Worm (Caenorhabditis elegans) whole organism, young adult: ENCODE measurements around the gene str-249.

Source experiments
- C06A6.2 ChIP-seq: fragments of 200-800 bp; sonication (Bioruptor generic); conservative IDR thresholded peaks from 2 replicates; pipeline ENCODE4 v1.3.6; 2022; ENCODE audit warnings: missing genetic modification characterization, missing compliant biosample characterization
- F33H1.4 ChIP-seq: fragments of 200-800 bp; sonication (Bioruptor generic); IDR thresholded peaks from 2 replicates; pipeline ENCODE4 v1.3.6; 2022; ENCODE audit warnings: missing genetic modification reagents, missing genetic modification characterization, missing compliant biosample characterization
- F37B4.10 ChIP-seq: fragments of 200-800 bp; sonication (Bioruptor generic); IDR thresholded peaks from 2 replicates; pipeline ENCODE4 v1.3.6; 2022; ENCODE audit warnings: missing genetic modification characterization, missing compliant biosample characterization
- F52B5.7 ChIP-seq: sonication (generic microtip); optimal IDR thresholded peaks from 2 replicates; lab custom pipeline; 2016; ENCODE audit warnings: mild to moderate bottlenecking, missing genetic modification characterization, missing compliant biosample characterization
- F57A8.1 ChIP-seq: fragments of 200-800 bp; sonication (Bioruptor generic); optimal IDR thresholded peaks from 2 replicates; lab custom pipeline; 2018; ENCODE audit warnings: mild to moderate bottlenecking, missing genetic modification characterization, moderate library complexity, missing compliant biosample characterization
- F57C9.4 ChIP-seq: sonication (generic microtip); optimal IDR thresholded peaks from 2 replicates; lab custom pipeline; 2017; ENCODE audit warnings: mild to moderate bottlenecking, missing genetic modification characterization, missing compliant biosample characterization
- K11D2.4 ChIP-seq: fragments of 200-800 bp; sonication (Bioruptor generic); IDR thresholded peaks from 2 replicates; pipeline ENCODE4 v1.3.6; 2022; ENCODE audit warnings: missing genetic modification reagents, missing genetic modification characterization, missing compliant biosample characterization
- K12H6.12 ChIP-seq: fragments of 200-800 bp; sonication (Bioruptor generic); optimal IDR thresholded peaks from 2 replicates; lab custom pipeline; 2018; ENCODE audit warnings: mild to moderate bottlenecking, missing genetic modification characterization, missing compliant biosample characterization
- T07F8.4 ChIP-seq: sonication (generic microtip); optimal IDR thresholded peaks from 2 replicates; lab custom pipeline; 2016; ENCODE audit warnings: mild to moderate bottlenecking, missing genetic modification characterization, moderate library complexity, missing compliant biosample characterization
- T26A5.8 ChIP-seq: sonication (generic microtip); optimal IDR thresholded peaks from 2 replicates; lab custom pipeline; 2016; ENCODE audit warnings: missing genetic modification characterization, missing compliant biosample characterization
- Y67H2A.10 ChIP-seq: fragments of 200-800 bp; sonication (Bioruptor generic); conservative IDR thresholded peaks from 2 replicates; pipeline ENCODE4 v1.3.6; 2022; ENCODE audit warnings: missing genetic modification reagents, missing genetic modification characterization, missing compliant biosample characterization
- aptf-2 ChIP-seq: fragments of 200-800 bp; sonication (Bioruptor generic); conservative IDR thresholded peaks from 2 replicates; pipeline ENCODE4 v1.3.6; 2022; ENCODE audit warnings: missing genetic modification reagents, missing genetic modification characterization, missing compliant biosample characterization
- attf-3 ChIP-seq: fragments of 200-800 bp; sonication (Bioruptor generic); conservative IDR thresholded peaks from 2 replicates; pipeline ENCODE4 v1.3.6; 2022; ENCODE audit warnings: missing genetic modification reagents, missing genetic modification characterization, missing compliant biosample characterization
- attf-5 ChIP-seq: fragments of 200-800 bp; sonication (Bioruptor generic); optimal IDR thresholded peaks from 2 replicates; lab custom pipeline; 2018; ENCODE audit warnings: mild to moderate bottlenecking, missing genetic modification characterization, missing compliant biosample characterization
- bed-2 ChIP-seq: fragments of 200-800 bp; sonication (Bioruptor generic); IDR thresholded peaks from 2 replicates; pipeline ENCODE4 v1.3.6; 2022; ENCODE audit warnings: missing genetic modification reagents, missing genetic modification characterization, missing compliant biosample characterization
- ccch-3 ChIP-seq: fragments of 200-800 bp; sonication (Bioruptor generic); optimal IDR thresholded peaks from 2 replicates; lab custom pipeline; 2018; ENCODE audit warnings: mild to moderate bottlenecking, missing genetic modification characterization, missing compliant biosample characterization
- cebp-1 ChIP-seq, 2 experiments: fragments of 200-800 bp in 1 of 2; sonication (Bioruptor generic) in 1 of 2; sonication (generic microtip) in 1 of 2; IDR thresholded peaks in 1 of 2; optimal IDR thresholded peaks in 1 of 2; 2 replicates each; pipeline versions ENCODE4 v1.3.6 to Lab custom; 2017 to 2022; ENCODE audit warnings: missing compliant biosample characterization in 2 of 2, missing genetic modification characterization in 2 of 2, mild to moderate bottlenecking in 1 of 2, missing genetic modification reagents in 1 of 2, moderate library complexity in 1 of 2
- ceh-58 ChIP-seq: fragments of 200-800 bp; sonication (Bioruptor generic); IDR thresholded peaks from 2 replicates; pipeline ENCODE4 v1.3.6; 2022; ENCODE audit warnings: missing genetic modification characterization, missing compliant biosample characterization
- ceh-79 ChIP-seq: sonication (generic microtip); optimal IDR thresholded peaks from 2 replicates; lab custom pipeline; 2017; ENCODE audit warnings: mild to moderate bottlenecking, missing genetic modification characterization, missing compliant biosample characterization
- ceh-91 ChIP-seq: fragments of 200-800 bp; sonication (Bioruptor generic); IDR thresholded peaks from 2 replicates; pipeline ENCODE4 v1.3.6; 2022; ENCODE audit warnings: missing genetic modification reagents, missing genetic modification characterization, missing compliant biosample characterization
- die-1 ChIP-seq: sonication (generic microtip); optimal IDR thresholded peaks from 2 replicates; lab custom pipeline; 2016; ENCODE audit warnings: missing genotype, mild to moderate bottlenecking, missing genetic modification characterization, missing compliant biosample characterization
- dox-1 ChIP-seq: fragments of 200-800 bp; sonication (Bioruptor generic); IDR thresholded peaks from 2 replicates; pipeline ENCODE4 v1.3.6; 2022; ENCODE audit warnings: missing genetic modification reagents, missing genetic modification characterization, missing compliant biosample characterization
- dpl-1 ChIP-seq: fragments of 150-350 bp; optimal IDR thresholded peaks from 2 replicates; lab custom pipeline; 2014; ENCODE audit warnings: missing biosample characterization, missing genetic modification reagents, missing genetic modification characterization
- egl-44 ChIP-seq: fragments of 200-800 bp; sonication (Bioruptor generic); IDR thresholded peaks from 2 replicates; pipeline ENCODE4 v1.3.6; 2022; ENCODE audit warnings: missing genetic modification reagents, missing genetic modification characterization, missing compliant biosample characterization
- egrh-3 ChIP-seq: fragments of 200-800 bp; sonication (Bioruptor generic); IDR thresholded peaks from 2 replicates; pipeline ENCODE4 v1.3.6; 2022; ENCODE audit warnings: missing genetic modification reagents, missing genetic modification characterization, missing compliant biosample characterization
- fkh-3 ChIP-seq: sonication (generic microtip); optimal IDR thresholded peaks from 2 replicates; lab custom pipeline; 2016; ENCODE audit warnings: mild to moderate bottlenecking, missing genetic modification characterization, missing compliant biosample characterization
- gei-17 ChIP-seq: fragments of 200-800 bp; sonication (Bioruptor generic); optimal IDR thresholded peaks from 2 replicates; lab custom pipeline; 2018; ENCODE audit warnings: mild to moderate bottlenecking, missing genetic modification characterization, missing compliant biosample characterization
- him-1 ChIP-seq: sonication (generic microtip); optimal IDR thresholded peaks from 2 replicates; lab custom pipeline; 2016; ENCODE audit warnings: missing genotype, missing genetic modification reagents, missing genetic modification characterization, missing compliant biosample characterization
- hmg-1.2 ChIP-seq: fragments of 200-800 bp; sonication (Bioruptor generic); IDR thresholded peaks from 2 replicates; pipeline ENCODE4 v1.3.6; 2022; ENCODE audit warnings: missing genetic modification reagents, missing genetic modification characterization, missing compliant biosample characterization
- hmg-20 ChIP-seq: fragments of 200-800 bp; sonication (Bioruptor generic); IDR thresholded peaks from 2 replicates; pipeline ENCODE4 v1.3.6; 2022; ENCODE audit warnings: missing genetic modification reagents, missing genetic modification characterization, missing compliant biosample characterization
- let-526 ChIP-seq: fragments of 200-800 bp; sonication (Bioruptor generic); IDR thresholded peaks from 2 replicates; pipeline ENCODE4 v1.3.6; 2022; ENCODE audit warnings: missing genetic modification reagents, missing genetic modification characterization, missing compliant biosample characterization
- lin-40 ChIP-seq: sonication (generic microtip); optimal IDR thresholded peaks from 2 replicates; lab custom pipeline; 2016; ENCODE audit warnings: missing genetic modification characterization, mild to moderate bottlenecking, missing compliant biosample characterization, missing genotype, missing genetic modification reagents
- lsl-1 ChIP-seq: fragments of 200-800 bp; sonication (Bioruptor generic); optimal IDR thresholded peaks from 2 replicates; lab custom pipeline; 2018; ENCODE audit warnings: mild to moderate bottlenecking, missing genetic modification characterization, moderate library complexity, missing compliant biosample characterization
- madf-10 ChIP-seq: sonication (generic microtip); optimal IDR thresholded peaks from 2 replicates; lab custom pipeline; 2016; ENCODE audit warnings: mild to moderate bottlenecking, missing genetic modification characterization, missing compliant biosample characterization
- madf-6 ChIP-seq: fragments of 200-800 bp; sonication (Bioruptor generic); IDR thresholded peaks from 2 replicates; pipeline ENCODE4 v1.3.6; 2022; ENCODE audit warnings: missing genetic modification reagents, missing genetic modification characterization, missing compliant biosample characterization
- mcd-1 ChIP-seq: fragments of 200-800 bp; sonication (Bioruptor generic); IDR thresholded peaks from 2 replicates; pipeline ENCODE4 v1.3.6; 2022; ENCODE audit warnings: missing genetic modification reagents, missing genetic modification characterization, missing compliant biosample characterization
- nfya-2 ChIP-seq: fragments of 200-800 bp; sonication (Bioruptor generic); IDR thresholded peaks from 2 replicates; pipeline ENCODE4 v1.3.6; 2022; ENCODE audit warnings: missing genetic modification reagents, missing genetic modification characterization, missing compliant biosample characterization
- nhr-120 ChIP-seq: fragments of 200-800 bp; sonication (Bioruptor generic); IDR thresholded peaks from 2 replicates; pipeline ENCODE4 v1.3.6; 2022; ENCODE audit warnings: missing genetic modification characterization, missing compliant biosample characterization
- nhr-27 ChIP-seq: fragments of 200-800 bp; sonication (Bioruptor generic); optimal IDR thresholded peaks from 2 replicates; lab custom pipeline; 2018; ENCODE audit warnings: mild to moderate bottlenecking, missing genetic modification characterization, moderate library complexity, missing compliant biosample characterization
- nhr-80 ChIP-seq: sonication (generic microtip); optimal IDR thresholded peaks from 2 replicates; lab custom pipeline; 2016; ENCODE audit warnings: missing genetic modification characterization, missing compliant biosample characterization
- rcor-1 ChIP-seq: fragments of 200-800 bp; sonication (Bioruptor generic); IDR thresholded peaks from 2 replicates; pipeline ENCODE4 v1.3.6; 2022; ENCODE audit warnings: missing genetic modification reagents, missing genetic modification characterization, missing compliant biosample characterization
- tbp1 ChIP-seq: fragments of 200-800 bp; sonication (Bioruptor generic); optimal IDR thresholded peaks from 2 replicates; lab custom pipeline; 2018; ENCODE audit warnings: mild to moderate bottlenecking, missing genetic modification characterization, missing compliant biosample characterization
- tbx-9 ChIP-seq: sonication (generic microtip); optimal IDR thresholded peaks from 2 replicates; lab custom pipeline; 2016; ENCODE audit warnings: borderline replicate concordance, missing genetic modification characterization, inconsistent platforms, missing compliant biosample characterization
- tlf-1 ChIP-seq: fragments of 200-800 bp; sonication (Bioruptor generic); optimal IDR thresholded peaks from 2 replicates; lab custom pipeline; 2018; ENCODE audit warnings: mild to moderate bottlenecking, missing genetic modification characterization, missing compliant biosample characterization
- xnd-1 ChIP-seq: sonication (generic microtip); optimal IDR thresholded peaks from 2 replicates; lab custom pipeline; 2016; ENCODE audit warnings: missing genotype, missing genetic modification reagents, missing genetic modification characterization, missing compliant biosample characterization
- zfh-2 ChIP-seq: fragments of 200-800 bp; sonication (Bioruptor generic); conservative IDR thresholded peaks from 2 replicates; pipeline ENCODE4 v1.3.6; 2022; ENCODE audit warnings: missing genetic modification reagents, missing genetic modification characterization, missing compliant biosample characterization

Gene str-249

DNA sequence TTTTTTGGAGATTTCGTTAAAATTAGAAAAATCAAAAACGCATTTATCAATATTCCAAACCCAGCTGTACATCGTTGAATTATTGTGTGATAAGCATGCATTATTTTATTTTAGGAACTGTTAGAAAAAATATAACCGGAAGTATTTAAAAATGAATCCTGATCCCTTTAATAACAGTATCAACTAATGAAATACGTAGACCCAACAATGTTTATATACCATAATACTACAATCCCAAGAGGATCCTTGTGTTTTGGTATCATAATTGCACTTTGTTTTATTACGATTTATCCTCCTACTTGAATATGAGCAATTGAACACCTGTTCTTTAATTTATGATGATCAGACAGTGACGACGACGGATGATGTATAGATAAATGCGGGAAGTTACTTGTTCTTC lies at the start of gene str-249:
Gene str-249, minus strand, starts transcription at position 101 of the 400 bp plus-strand sequence.
- TF ChIP-seq fkh-3 (tag; lab: Kevin White, UChicago) (no peak), tlf-1 (no peak), madf-10 (tag; lab: Kevin White, UChicago) (no peak), cebp-1 (GFP tag; IDR thresholded peaks at IDR 0.05; lab: Robert Waterston, UW) (no peak), cebp-1 (tag; optimal IDR thresholded peaks at IDR 0.05; lab: Kevin White, UChicago) (no peak), ceh-91 (GFP tag; lab: Robert Waterston, UW) (no peak), gei-17 (GFP tag; lab: Kevin White, UChicago) (no peak), hmg-1.2 (GFP tag; lab: Robert Waterston, UW) (no peak), F33H1.4 (no peak), aptf-2 (GFP tag; lab: Robert Waterston, UW) (no peak), bed-2 (no peak), nfya-2 (GFP tag; lab: Robert Waterston, UW) (no peak), F52B5.7 (tag; lab: Kevin White, UChicago) (no peak), T26A5.8 (tag; lab: Kevin White, UChicago) (no peak), let-526 (no peak), egl-44 (GFP tag; lab: Robert Waterston, UW) (no peak)

DNA sequence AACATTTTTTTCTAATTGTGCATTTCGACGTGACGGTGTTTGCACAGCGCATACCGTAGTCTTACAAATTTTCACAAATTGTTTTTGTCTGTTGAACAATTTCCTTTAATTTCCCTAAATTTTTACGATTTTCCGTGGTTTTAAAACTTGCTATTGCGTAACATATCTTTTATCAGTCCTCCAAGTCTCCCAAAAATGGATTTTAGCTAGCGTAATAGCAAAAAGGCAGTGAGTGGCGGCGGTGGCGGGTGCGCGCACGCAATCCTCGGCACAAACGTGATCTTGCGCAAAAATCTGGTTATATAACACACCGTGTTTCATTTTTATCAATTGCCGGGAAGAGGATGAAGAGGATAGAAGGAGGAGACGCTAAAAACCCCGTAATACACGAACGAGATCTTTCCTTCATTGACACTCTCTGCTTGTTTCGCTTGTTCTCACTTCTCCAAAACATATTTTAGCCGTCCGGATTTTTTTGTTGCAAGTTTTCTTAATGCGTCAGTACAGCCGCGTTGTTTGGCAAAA lies 49.7 kb upstream of the str-249 start:
- TF ChIP-seq dox-1 (peak; percentile 25; the same call in 1 of the 2 replicates), him-1 (tag; lab: Kevin White, UChicago) (no peak), nhr-27 (tag; lab: Kevin White, UChicago) (no peak), tbp1 (no peak), ceh-79 (no peak), F57C9.4 (tag; lab: Kevin White, UChicago) (peak; percentile 14), lsl-1 (GFP tag; lab: Kevin White, UChicago) (peak; percentile 21), dpl-1 (GFP tag; lab: Kevin White, UChicago) (no peak), bed-2 (no peak), F37B4.10 (GFP tag; lab: Robert Waterston, UW) (no peak), attf-3 (GFP tag; lab: Robert Waterston, UW) (no peak), hmg-20 (GFP tag; lab: Robert Waterston, UW) (no peak), lin-40 (tag; lab: Kevin White, UChicago) (no peak), F57A8.1 (no peak), xnd-1 (tag; lab: Kevin White, UChicago) (no peak)

DNA sequence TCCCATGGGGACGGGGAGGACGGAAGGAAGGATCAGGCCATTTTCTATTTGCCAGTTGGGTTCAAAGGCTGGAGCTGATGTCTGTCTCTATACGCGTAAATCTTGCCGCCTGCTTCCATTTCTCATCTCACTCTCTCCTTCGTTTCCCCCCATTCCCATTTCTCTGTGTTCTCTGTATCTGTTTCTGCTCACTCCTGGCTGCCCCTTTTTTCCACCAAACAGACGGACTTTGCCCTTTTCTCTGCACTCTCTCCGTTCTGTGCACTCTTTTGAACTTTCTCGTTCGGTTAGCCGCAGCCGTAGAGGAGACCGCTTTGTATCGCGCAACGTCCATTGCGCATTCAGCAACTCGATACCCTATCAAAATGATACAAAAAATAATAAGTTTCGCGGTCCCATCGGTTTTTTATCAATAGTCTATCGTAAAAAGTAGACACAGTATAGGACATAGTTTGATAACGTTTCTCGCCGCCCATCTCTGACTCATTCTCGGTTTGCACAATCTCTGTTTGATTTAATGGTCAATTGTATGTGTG lies 48.8 kb upstream of the str-249 start:
- TF ChIP-seq T07F8.4 (tag; lab: Kevin White, UChicago) (no peak), cebp-1 (GFP tag; IDR thresholded peaks at IDR 0.05; lab: Robert Waterston, UW) (no peak), cebp-1 (tag; optimal IDR thresholded peaks at IDR 0.05; lab: Kevin White, UChicago) (peak; percentile 57), C06A6.2 (GFP tag; lab: Robert Waterston, UW) (no peak), K11D2.4 (GFP tag; lab: Robert Waterston, UW) (0 out of 2 replicates have a peak, but pooled peaks have one; percentile 50), nhr-120 (GFP tag; lab: Robert Waterston, UW) (no peak), K12H6.12 (tag; lab: Kevin White, UChicago) (peak; percentile 25), nhr-80 (peak; percentile 88), ceh-58 (GFP tag; lab: Robert Waterston, UW) (no peak), zfh-2 (GFP tag; lab: Robert Waterston, UW) (peak; percentile 89), Y67H2A.10 (GFP tag; lab: Robert Waterston, UW) (no peak), mcd-1 (peak; percentile 62), madf-6 (GFP tag; lab: Robert Waterston, UW) (no peak), tbx-9 (no peak), rcor-1 (GFP tag; lab: Robert Waterston, UW) (peak; percentile 26; the same call in 1 of the 2 replicates), hmg-20 (GFP tag; lab: Robert Waterston, UW) (peak; percentile 47; the same call in 1 of the 2 replicates), hmg-1.2 (GFP tag; lab: Robert Waterston, UW) (peak; percentile 82), ccch-3 (GFP tag; lab: Kevin White, UChicago) (no peak), egrh-3 (GFP tag; lab: Robert Waterston, UW) (no peak), die-1 (tag; lab: Kevin White, UChicago) (no peak), F52B5.7 (tag; lab: Kevin White, UChicago) (no peak), attf-5 (GFP tag; lab: Kevin White, UChicago) (peak; percentile 52)
